Worm (Caenorhabditis elegans) whole organism, young adult: ENCODE measurements around the gene rabn-5.
A peak's percentile ranks its signal among the peaks of the same experiment; 100 is the strongest.

Source experiments
- B0035.1 ChIP-seq: sonication (generic microtip); optimal IDR thresholded peaks from 2 replicates; lab custom pipeline; 2016; ENCODE audit warnings: missing genetic modification characterization, mild to moderate bottlenecking, missing compliant biosample characterization, missing genotype, missing genetic modification reagents
- B0336.3 ChIP-seq: fragments of 200-800 bp; sonication (Bioruptor generic); IDR thresholded peaks from 2 replicates; pipeline ENCODE4 v1.3.6; 2022; ENCODE audit warnings: missing genetic modification characterization, missing compliant biosample characterization
- C06A6.2 ChIP-seq: fragments of 200-800 bp; sonication (Bioruptor generic); conservative IDR thresholded peaks from 2 replicates; pipeline ENCODE4 v1.3.6; 2022; ENCODE audit warnings: missing genetic modification characterization, missing compliant biosample characterization
- F22D6.2 ChIP-seq: sonication (generic microtip); optimal IDR thresholded peaks from 2 replicates; lab custom pipeline; 2016; ENCODE audit warnings: mild to moderate bottlenecking, missing genetic modification characterization, missing compliant biosample characterization
- F23B12.7 ChIP-seq: sonication (generic microtip); optimal IDR thresholded peaks from 2 replicates; lab custom pipeline; 2017; ENCODE audit warnings: missing genetic modification characterization, mild to moderate bottlenecking, missing compliant biosample characterization, antibody characterized with exemption, moderate library complexity; ENCODE audit not compliant: insufficient read depth
- F33H1.4 ChIP-seq: fragments of 200-800 bp; sonication (Bioruptor generic); IDR thresholded peaks from 2 replicates; pipeline ENCODE4 v1.3.6; 2022; ENCODE audit warnings: missing genetic modification reagents, missing genetic modification characterization, missing compliant biosample characterization
- F49E8.2 ChIP-seq: sonication (generic microtip); optimal IDR thresholded peaks from 3 replicates; lab custom pipeline; 2017; ENCODE audit warnings: missing genetic modification characterization, mild to moderate bottlenecking, missing compliant biosample characterization, antibody characterized with exemption, moderate library complexity; ENCODE audit not compliant: insufficient read depth
- F57C9.4 ChIP-seq: sonication (generic microtip); optimal IDR thresholded peaks from 2 replicates; lab custom pipeline; 2017; ENCODE audit warnings: mild to moderate bottlenecking, missing genetic modification characterization, missing compliant biosample characterization
- K11D2.4 ChIP-seq: fragments of 200-800 bp; sonication (Bioruptor generic); IDR thresholded peaks from 2 replicates; pipeline ENCODE4 v1.3.6; 2022; ENCODE audit warnings: missing genetic modification reagents, missing genetic modification characterization, missing compliant biosample characterization
- Y53G8AR.9 ChIP-seq: fragments of 200-800 bp; sonication (Bioruptor generic); conservative IDR thresholded peaks from 2 replicates; pipeline ENCODE4 v1.3.6; 2022; ENCODE audit warnings: missing genetic modification reagents, missing genetic modification characterization, missing compliant biosample characterization
- Y67H2A.10 ChIP-seq: fragments of 200-800 bp; sonication (Bioruptor generic); conservative IDR thresholded peaks from 2 replicates; pipeline ENCODE4 v1.3.6; 2022; ENCODE audit warnings: missing genetic modification reagents, missing genetic modification characterization, missing compliant biosample characterization
- akir-1 ChIP-seq: fragments of 200-800 bp; sonication (Bioruptor generic); optimal IDR thresholded peaks from 2 replicates; lab custom pipeline; 2018; ENCODE audit warnings: mild to moderate bottlenecking, missing genetic modification characterization, moderate library complexity, missing compliant biosample characterization
- aptf-3 ChIP-seq: fragments of 200-800 bp; sonication (Bioruptor generic); IDR thresholded peaks from 2 replicates; pipeline ENCODE4 v1.3.6; 2022; ENCODE audit warnings: missing genetic modification characterization, missing compliant biosample characterization
- attf-3 ChIP-seq: fragments of 200-800 bp; sonication (Bioruptor generic); conservative IDR thresholded peaks from 2 replicates; pipeline ENCODE4 v1.3.6; 2022; ENCODE audit warnings: missing genetic modification reagents, missing genetic modification characterization, missing compliant biosample characterization
- attf-6 ChIP-seq: fragments of 200-800 bp; sonication (Bioruptor generic); IDR thresholded peaks from 2 replicates; pipeline ENCODE4 v1.3.6; 2022; ENCODE audit warnings: missing genetic modification reagents, missing genetic modification characterization, missing compliant biosample characterization
- bed-2 ChIP-seq: fragments of 200-800 bp; sonication (Bioruptor generic); IDR thresholded peaks from 2 replicates; pipeline ENCODE4 v1.3.6; 2022; ENCODE audit warnings: missing genetic modification reagents, missing genetic modification characterization, missing compliant biosample characterization
- cebp-2 ChIP-seq: fragments of 200-800 bp; sonication (Bioruptor generic); IDR thresholded peaks from 2 replicates; pipeline ENCODE4 v1.3.6; 2022; ENCODE audit warnings: missing genetic modification characterization, missing compliant biosample characterization
- ceh-100 ChIP-seq: fragments of 200-800 bp; sonication (Bioruptor generic); IDR thresholded peaks from 2 replicates; pipeline ENCODE4 v1.3.6; 2022; ENCODE audit warnings: missing genetic modification reagents, missing genetic modification characterization, missing compliant biosample characterization
- dox-1 ChIP-seq: fragments of 200-800 bp; sonication (Bioruptor generic); IDR thresholded peaks from 2 replicates; pipeline ENCODE4 v1.3.6; 2022; ENCODE audit warnings: missing genetic modification reagents, missing genetic modification characterization, missing compliant biosample characterization
- dpl-1 ChIP-seq: fragments of 150-350 bp; optimal IDR thresholded peaks from 2 replicates; lab custom pipeline; 2014; ENCODE audit warnings: missing biosample characterization, missing genetic modification reagents, missing genetic modification characterization
- egl-44 ChIP-seq: fragments of 200-800 bp; sonication (Bioruptor generic); IDR thresholded peaks from 2 replicates; pipeline ENCODE4 v1.3.6; 2022; ENCODE audit warnings: missing genetic modification reagents, missing genetic modification characterization, missing compliant biosample characterization
- fkh-3 ChIP-seq: sonication (generic microtip); optimal IDR thresholded peaks from 2 replicates; lab custom pipeline; 2016; ENCODE audit warnings: mild to moderate bottlenecking, missing genetic modification characterization, missing compliant biosample characterization
- gei-17 ChIP-seq: fragments of 200-800 bp; sonication (Bioruptor generic); optimal IDR thresholded peaks from 2 replicates; lab custom pipeline; 2018; ENCODE audit warnings: mild to moderate bottlenecking, missing genetic modification characterization, missing compliant biosample characterization
- him-1 ChIP-seq: sonication (generic microtip); optimal IDR thresholded peaks from 2 replicates; lab custom pipeline; 2016; ENCODE audit warnings: missing genotype, missing genetic modification reagents, missing genetic modification characterization, missing compliant biosample characterization
- hlh-26 ChIP-seq: fragments of 200-800 bp; sonication (Bioruptor generic); conservative IDR thresholded peaks from 2 replicates; pipeline ENCODE4 v1.3.6; 2022; ENCODE audit warnings: missing genetic modification reagents, missing genetic modification characterization, missing compliant biosample characterization
- hsf-1 ChIP-seq: fragments of 200-800 bp; sonication (Bioruptor generic); IDR thresholded peaks from 2 replicates; pipeline ENCODE4 v1.3.6; 2022; ENCODE audit warnings: missing genetic modification reagents, missing genetic modification characterization, missing compliant biosample characterization
- let-607 ChIP-seq, 2 experiments: fragments of 200-800 bp in 1 of 2; sonication (Bioruptor generic) in 1 of 2; sonication (generic microtip) in 1 of 2; optimal IDR thresholded peaks; 2 replicates each; lab custom pipeline; 2016 to 2018; ENCODE audit warnings: mild to moderate bottlenecking in 2 of 2, missing compliant biosample characterization in 2 of 2, missing genetic modification characterization in 2 of 2, moderate library complexity in 2 of 2, missing genotype in 1 of 2
- lsy-27 ChIP-seq: sonication (generic microtip); optimal IDR thresholded peaks from 2 replicates; lab custom pipeline; 2017; ENCODE audit warnings: missing genetic modification characterization, mild to moderate bottlenecking, missing compliant biosample characterization, antibody characterized with exemption, missing genotype, borderline replicate concordance; ENCODE audit not compliant: insufficient read depth
- madf-10 ChIP-seq: sonication (generic microtip); optimal IDR thresholded peaks from 2 replicates; lab custom pipeline; 2016; ENCODE audit warnings: mild to moderate bottlenecking, missing genetic modification characterization, missing compliant biosample characterization
- madf-3 ChIP-seq: fragments of 200-800 bp; sonication (Bioruptor generic); IDR thresholded peaks from 2 replicates; pipeline ENCODE4 v1.3.6; 2022; ENCODE audit warnings: missing genetic modification reagents, missing genetic modification characterization, missing compliant biosample characterization
- mxl-1 ChIP-seq: sonication (generic microtip); optimal IDR thresholded peaks from 2 replicates; lab custom pipeline; 2016; ENCODE audit warnings: missing genetic modification characterization, missing compliant biosample characterization
- nfya-1 ChIP-seq: sonication (generic microtip); optimal IDR thresholded peaks from 2 replicates; lab custom pipeline; 2017; ENCODE audit warnings: antibody characterized with exemption, missing compliant biosample characterization, missing genetic modification characterization, borderline replicate concordance; ENCODE audit not compliant: insufficient read depth
- nfya-2 ChIP-seq: fragments of 200-800 bp; sonication (Bioruptor generic); IDR thresholded peaks from 2 replicates; pipeline ENCODE4 v1.3.6; 2022; ENCODE audit warnings: missing genetic modification reagents, missing genetic modification characterization, missing compliant biosample characterization
- pbrm-1 ChIP-seq: fragments of 200-800 bp; sonication (Bioruptor generic); IDR thresholded peaks from 2 replicates; pipeline ENCODE4 v1.3.6; 2022; ENCODE audit warnings: missing genetic modification reagents, missing genetic modification characterization, missing compliant biosample characterization
- rcor-1 ChIP-seq: fragments of 200-800 bp; sonication (Bioruptor generic); IDR thresholded peaks from 2 replicates; pipeline ENCODE4 v1.3.6; 2022; ENCODE audit warnings: missing genetic modification reagents, missing genetic modification characterization, missing compliant biosample characterization
- repo-1 ChIP-seq: sonication (generic microtip); optimal IDR thresholded peaks from 2 replicates; lab custom pipeline; 2017; ENCODE audit warnings: mild to moderate bottlenecking, missing genetic modification characterization, missing compliant biosample characterization
- snpc-4 ChIP-seq, 5 experiments: fragments of 150-350 bp in 1 of 5; sonication (generic microtip) in 4 of 5; optimal IDR thresholded peaks; 2 replicates each; lab custom pipeline; 2014 to 2018; ENCODE audit warnings: missing genetic modification characterization in 5 of 5, missing biosample characterization in 3 of 5, antibody characterized with exemption in 2 of 5, mild to moderate bottlenecking in 2 of 5, missing compliant biosample characterization in 2 of 5, missing genotype in 2 of 5, moderate library complexity in 2 of 5, missing genetic modification reagents in 1 of 5
- sptf-2 ChIP-seq: fragments of 200-800 bp; sonication (Bioruptor generic); optimal IDR thresholded peaks from 2 replicates; lab custom pipeline; 2018; ENCODE audit warnings: mild to moderate bottlenecking, missing genetic modification characterization, missing compliant biosample characterization
- tbp1 ChIP-seq: fragments of 200-800 bp; sonication (Bioruptor generic); optimal IDR thresholded peaks from 2 replicates; lab custom pipeline; 2018; ENCODE audit warnings: mild to moderate bottlenecking, missing genetic modification characterization, missing compliant biosample characterization
- tbx-9 ChIP-seq: sonication (generic microtip); optimal IDR thresholded peaks from 2 replicates; lab custom pipeline; 2016; ENCODE audit warnings: borderline replicate concordance, missing genetic modification characterization, inconsistent platforms, missing compliant biosample characterization
- tlf-1 ChIP-seq: fragments of 200-800 bp; sonication (Bioruptor generic); optimal IDR thresholded peaks from 2 replicates; lab custom pipeline; 2018; ENCODE audit warnings: mild to moderate bottlenecking, missing genetic modification characterization, missing compliant biosample characterization
- unc-62 ChIP-seq: fragments of 150-350 bp; optimal IDR thresholded peaks from 2 replicates; lab custom pipeline; 2014; ENCODE audit warnings: missing biosample characterization, missing genetic modification reagents, missing genetic modification characterization
- ztf-22 ChIP-seq: fragments of 200-800 bp; sonication (Bioruptor generic); optimal IDR thresholded peaks from 2 replicates; lab custom pipeline; 2018; ENCODE audit warnings: mild to moderate bottlenecking, missing genetic modification characterization, moderate library complexity, missing compliant biosample characterization
- ztf-26 ChIP-seq: sonication (generic microtip); optimal IDR thresholded peaks from 2 replicates; lab custom pipeline; 2017; ENCODE audit warnings: missing genetic modification characterization, missing compliant biosample characterization
- ztf-3 ChIP-seq: fragments of 200-800 bp; sonication (Bioruptor generic); optimal IDR thresholded peaks from 2 replicates; lab custom pipeline; 2018; ENCODE audit warnings: mild to moderate bottlenecking, missing genetic modification characterization, missing compliant biosample characterization

The rabn-5 gene

ce11 chrIII:5875418-5875702 lies 11.0 kb downstream of the rabn-5 start (continued):
- TF ChIP-seq him-1 (tag; lab: Kevin White, UChicago) (no peak), rcor-1 (GFP tag; lab: Robert Waterston, UW) (no peak), tbx-9 (tag; lab: Kevin White, UChicago) (no peak), hsf-1 (0 out of 2 replicates have a peak, but pooled peaks have one; percentile 38), Y67H2A.10 (no peak), let-607 (tag; optimal IDR thresholded peaks at IDR 0.05; lab: Kevin White, UChicago) (no peak), hlh-26 (GFP tag; lab: Robert Waterston, UW) (no peak), attf-6 (GFP tag; lab: Robert Waterston, UW) (no peak), dox-1 (GFP tag; lab: Robert Waterston, UW) (peak; percentile 21; the same call in 1 of the 2 replicates), bed-2 (GFP tag; lab: Robert Waterston, UW) (no peak), egl-44 (GFP tag; lab: Robert Waterston, UW) (no peak), cebp-2 (no peak), sptf-2 (GFP tag; lab: Kevin White, UChicago) (no peak), Y53G8AR.9 (GFP tag; lab: Robert Waterston, UW) (0 out of 2 replicates have a peak, but pooled peaks have one; percentile 24), ztf-3 (GFP tag; lab: Kevin White, UChicago) (no peak), nfya-1 (no peak), F23B12.7 (tag; lab: Kevin White, UChicago) (no peak), pbrm-1 (no peak), B0035.1 (tag; lab: Kevin White, UChicago) (no peak)

- TF ChIP-seq madf-10 (tag; lab: Kevin White, UChicago) = no peak
- no peak for TF ChIP-seq tlf-1 (GFP tag; lab: Kevin White, UChicago)
- TF ChIP-seq F49E8.2 (tag; lab: Kevin White, UChicago) = no peak
- TF ChIP-seq lsy-27 (tag; lab: Kevin White, UChicago) = no peak
- TF ChIP-seq gei-17 = no peak
- no peak for TF ChIP-seq unc-62 (GFP tag; lab: Kevin White, UChicago)
- no peak for TF ChIP-seq ceh-100
- TF ChIP-seq tbx-9 (tag; lab: Kevin White, UChicago) = no peak
- no peak for TF ChIP-seq nfya-2 (GFP tag; lab: Robert Waterston, UW)
- no peak for TF ChIP-seq K11D2.4 (GFP tag; lab: Robert Waterston, UW)
- TF ChIP-seq dpl-1 (GFP tag; lab: Kevin White, UChicago) = no peak
- no peak for TF ChIP-seq repo-1 (tag; lab: Kevin White, UChicago)
- TF ChIP-seq tbp1 (GFP tag; lab: Kevin White, UChicago) = no peak
- no peak for TF ChIP-seq aptf-3
- TF ChIP-seq F22D6.2 = no peak
- TF ChIP-seq ztf-22 (GFP tag; lab: Kevin White, UChicago) = no peak
- no peak for TF ChIP-seq C06A6.2 (GFP tag; lab: Robert Waterston, UW)
- TF ChIP-seq, all 124 proteins: peak for 0
Measured at ce11 chrIII:5875705-5876104, 11.4 kb downstream of the rabn-5 start.

- TF ChIP-seq akir-1 (no peak), snpc-4 (GFP tag; optimal IDR thresholded peaks at IDR 0.05; lab: Kevin White, UChicago) (no peak), snpc-4 (tag; optimal IDR thresholded peaks at IDR 0.05; lab: Kevin White, UChicago) (peak in 2 of 4 experiments; percentile 39 to 42), ztf-3 (GFP tag; lab: Kevin White, UChicago) (no peak), B0336.3 (GFP tag; lab: Robert Waterston, UW) (0 out of 2 replicates have a peak, but pooled peaks have one; percentile 58), fkh-3 (tag; lab: Kevin White, UChicago) (no peak), dox-1 (GFP tag; lab: Robert Waterston, UW) (peak; percentile 86), mxl-1 (tag; lab: Kevin White, UChicago) (no peak), F57C9.4 (tag; lab: Kevin White, UChicago) (no peak), him-1 (tag; lab: Kevin White, UChicago) (no peak), K11D2.4 (GFP tag; lab: Robert Waterston, UW) (no peak), ztf-26 (peak; percentile 25), unc-62 (GFP tag; lab: Kevin White, UChicago) (no peak), madf-3 (GFP tag; lab: Robert Waterston, UW) (peak; percentile 92), F33H1.4 (GFP tag; lab: Robert Waterston, UW) (peak; percentile 84), attf-3 (GFP tag; lab: Robert Waterston, UW) (no peak)
Measured at ce11 chrIII:5876140-5876675, 11.9 kb downstream of the rabn-5 start, which contains the start of gene aldo-2. aldo-2 (minus strand) TSS chrIII:5876625.
